Worm (Caenorhabditis elegans) whole organism, L3 larva: ENCODE results near the gene taf-6.2.

ENCODE experiments used
- R02D3.7 ChIP-seq: fragments of 150-350 bp; optimal IDR thresholded peaks from 2 replicates; lab custom pipeline; 2014; ENCODE audit warnings: missing biosample characterization, missing genetic modification characterization
- ceh-9 ChIP-seq: sonication (generic microtip); optimal IDR thresholded peaks from 2 replicates; lab custom pipeline; 2018; ENCODE audit warnings: missing biosample characterization, missing genetic modification characterization
- nhr-237 ChIP-seq: fragments of 150-350 bp; optimal IDR thresholded peaks from 2 replicates; lab custom pipeline; 2014; ENCODE audit warnings: missing biosample characterization, missing genetic modification characterization
- nhr-28 ChIP-seq: fragments of 150-350 bp; optimal IDR thresholded peaks from 2 replicates; lab custom pipeline; 2014; ENCODE audit warnings: missing biosample characterization, missing genetic modification characterization
- nhr-76 ChIP-seq: fragments of 150-350 bp; sonication (generic microtip); optimal IDR thresholded peaks from 5 replicates; lab custom pipeline; 2014; ENCODE audit warnings: missing biosample characterization, missing genetic modification characterization
- nhr-77 ChIP-seq: fragments of 150-350 bp; optimal IDR thresholded peaks from 2 replicates; lab custom pipeline; 2014; ENCODE audit warnings: missing biosample characterization, missing genetic modification characterization
- snpc-4 ChIP-seq: fragments of 150-350 bp; optimal IDR thresholded peaks from 2 replicates; lab custom pipeline; 2014; ENCODE audit warnings: missing biosample characterization, missing genetic modification characterization
- zag-1 ChIP-seq: fragments of 150-350 bp; optimal IDR thresholded peaks from 2 replicates; lab custom pipeline; 2014; ENCODE audit warnings: missing biosample characterization, missing genetic modification characterization

DNA sequence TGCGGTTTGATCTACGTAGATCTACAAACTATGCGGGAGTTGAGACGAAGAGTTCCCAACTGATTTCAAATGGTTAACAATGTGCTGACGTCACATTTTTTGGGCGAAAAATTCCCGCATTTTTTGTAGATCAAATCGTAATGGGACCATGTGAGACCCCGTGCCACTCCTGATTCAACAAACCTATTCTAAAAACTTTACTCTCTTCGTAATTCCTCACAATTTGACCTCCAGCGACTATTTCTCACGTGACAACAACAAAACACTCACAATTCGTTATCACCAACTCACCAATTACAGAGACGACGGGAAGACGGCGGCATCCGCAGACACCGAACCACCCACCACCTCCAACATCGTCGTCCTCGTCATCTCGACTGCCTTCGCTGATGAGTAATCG lies 49.2 kb upstream of the taf-6.2 start, which contains the start of gene siah-1:
- TF ChIP-seq snpc-4 (tag; lab: Kevin White, UChicago) (no peak), R02D3.7 (tag; lab: Kevin White, UChicago) (no peak), nhr-28 (tag; lab: Kevin White, UChicago) (no peak), ceh-9 (tag; lab: Kevin White, UChicago) (no peak), zag-1 (no peak), nhr-77 (no peak), nhr-237 (tag; lab: Kevin White, UChicago) (no peak), nhr-76 (no peak)
